Worm (Caenorhabditis elegans) whole organism, young adult: ENCODE data around the gene C49C8.6.

ENCODE experiments used
- B0336.3 ChIP-seq: fragments of 200-800 bp; sonication (Bioruptor generic); IDR thresholded peaks from 2 replicates; pipeline ENCODE4 v1.3.6; 2022; ENCODE audit warnings: missing genetic modification characterization, missing compliant biosample characterization
- F49E8.2 ChIP-seq: sonication (generic microtip); optimal IDR thresholded peaks from 3 replicates; lab custom pipeline; 2017; ENCODE audit warnings: missing genetic modification characterization, mild to moderate bottlenecking, missing compliant biosample characterization, antibody characterized with exemption, moderate library complexity; ENCODE audit not compliant: insufficient read depth
- akir-1 ChIP-seq: fragments of 200-800 bp; sonication (Bioruptor generic); optimal IDR thresholded peaks from 2 replicates; lab custom pipeline; 2018; ENCODE audit warnings: mild to moderate bottlenecking, missing genetic modification characterization, moderate library complexity, missing compliant biosample characterization
- ama-1 ChIP-seq, 3 experiments: fragments of 150-350 bp in 1 of 3; sonication (generic microtip) in 2 of 3; optimal IDR thresholded peaks; 2 replicates each; lab custom pipeline; 2014 to 2018; ENCODE audit warnings: missing biosample characterization in 2 of 3, missing genetic modification characterization in 2 of 3, missing genetic modification reagents in 2 of 3
- aptf-2 ChIP-seq: fragments of 200-800 bp; sonication (Bioruptor generic); conservative IDR thresholded peaks from 2 replicates; pipeline ENCODE4 v1.3.6; 2022; ENCODE audit warnings: missing genetic modification reagents, missing genetic modification characterization, missing compliant biosample characterization
- aptf-3 ChIP-seq: fragments of 200-800 bp; sonication (Bioruptor generic); IDR thresholded peaks from 2 replicates; pipeline ENCODE4 v1.3.6; 2022; ENCODE audit warnings: missing genetic modification characterization, missing compliant biosample characterization
- bed-2 ChIP-seq: fragments of 200-800 bp; sonication (Bioruptor generic); IDR thresholded peaks from 2 replicates; pipeline ENCODE4 v1.3.6; 2022; ENCODE audit warnings: missing genetic modification reagents, missing genetic modification characterization, missing compliant biosample characterization
- cebp-2 ChIP-seq: fragments of 200-800 bp; sonication (Bioruptor generic); IDR thresholded peaks from 2 replicates; pipeline ENCODE4 v1.3.6; 2022; ENCODE audit warnings: missing genetic modification characterization, missing compliant biosample characterization
- lag-1 ChIP-seq: fragments of 200-800 bp; sonication (Bioruptor generic); IDR thresholded peaks from 2 replicates; pipeline ENCODE4 v1.3.6; 2022; ENCODE audit warnings: missing genetic modification reagents, missing genetic modification characterization, missing compliant biosample characterization
- snpc-4 ChIP-seq, 5 experiments: fragments of 150-350 bp in 1 of 5; sonication (generic microtip) in 4 of 5; optimal IDR thresholded peaks; 2 replicates each; lab custom pipeline; 2014 to 2018; ENCODE audit warnings: missing genetic modification characterization in 5 of 5, missing biosample characterization in 3 of 5, antibody characterized with exemption in 2 of 5, mild to moderate bottlenecking in 2 of 5, missing compliant biosample characterization in 2 of 5, missing genotype in 2 of 5, moderate library complexity in 2 of 5, missing genetic modification reagents in 1 of 5
- somi-1 ChIP-seq: fragments of 200-800 bp; sonication (Bioruptor generic); optimal IDR thresholded peaks from 2 replicates; lab custom pipeline; 2018; ENCODE audit warnings: mild to moderate bottlenecking, missing genetic modification characterization, missing compliant biosample characterization
- unc-62 ChIP-seq: fragments of 150-350 bp; optimal IDR thresholded peaks from 2 replicates; lab custom pipeline; 2014; ENCODE audit warnings: missing biosample characterization, missing genetic modification reagents, missing genetic modification characterization

- TF ChIP-seq lag-1 (GFP tag; lab: Robert Waterston, UW) (no peak), cebp-2 (GFP tag; lab: Robert Waterston, UW) (no peak), snpc-4 (GFP tag; optimal IDR thresholded peaks at IDR 0.05; lab: Kevin White, UChicago) (no peak), snpc-4 (tag; optimal IDR thresholded peaks at IDR 0.05; lab: Kevin White, UChicago) (no peak), ama-1 (optimal IDR thresholded peaks at IDR 0.05; lab: Kevin White, UChicago) (no peak), ama-1 (GFP tag; optimal IDR thresholded peaks at IDR 0.05; lab: Kevin White, UChicago) (no peak), somi-1 (GFP tag; lab: Kevin White, UChicago) (no peak), F49E8.2 (tag; lab: Kevin White, UChicago) (no peak), unc-62 (GFP tag; lab: Kevin White, UChicago) (no peak), aptf-2 (no peak), aptf-3 (no peak), B0336.3 (no peak), akir-1 (GFP tag; lab: Kevin White, UChicago) (no peak), bed-2 (GFP tag; lab: Robert Waterston, UW) (no peak)
Measured at ce11 chrIV:8677303-8677702, 19.3 kb upstream of the C49C8.6 start, which contains the start of gene F08B4.8.
